Worm (Caenorhabditis elegans) whole organism, L1 larva: ENCODE measurements around the gene F59F5.7.

Experiments used
- C04F5.9 ChIP-seq: sonication (generic microtip); optimal IDR thresholded peaks from 2 replicates; lab custom pipeline; 2016; ENCODE audit warnings: missing genetic modification characterization, missing compliant biosample characterization
- C34B4.2 ChIP-seq: sonication (generic microtip); optimal IDR thresholded peaks from 2 replicates; lab custom pipeline; 2017; ENCODE audit warnings: mild to moderate bottlenecking, missing genetic modification characterization, missing compliant biosample characterization
- F16B12.6 ChIP-seq: fragments of 150-350 bp; optimal IDR thresholded peaks from 2 replicates; lab custom pipeline; 2014; ENCODE audit warnings: missing biosample characterization, missing genetic modification characterization
- Y116A8C.19 ChIP-seq: sonication (generic microtip); optimal IDR thresholded peaks from 2 replicates; lab custom pipeline; 2016; ENCODE audit warnings: missing compliant biosample characterization, missing genetic modification characterization, borderline replicate concordance
- aha-1 ChIP-seq: fragments of 150-350 bp; optimal IDR thresholded peaks from 2 replicates; lab custom pipeline; 2014; ENCODE audit warnings: missing biosample characterization, missing genetic modification characterization
- alr-1 ChIP-seq: fragments of 200-800 bp; sonication (Bioruptor generic); optimal IDR thresholded peaks from 2 replicates; lab custom pipeline; 2018; ENCODE audit warnings: borderline replicate concordance, mild to moderate bottlenecking, missing genetic modification characterization, missing compliant biosample characterization
- aly-2 ChIP-seq: fragments of 150-350 bp; optimal IDR thresholded peaks from 2 replicates; lab custom pipeline; 2014; ENCODE audit warnings: missing biosample characterization, missing genetic modification characterization
- ama-1 ChIP-seq: fragments of 150-350 bp; optimal IDR thresholded peaks from 2 replicates; lab custom pipeline; 2014
- ceh-82 ChIP-seq, 3 experiments: fragments of 150-350 bp in 1 of 3; sonication (generic microtip) in 2 of 3; optimal IDR thresholded peaks; 2 replicates each; lab custom pipeline; 2014 to 2017; ENCODE audit warnings: missing biosample characterization in 3 of 3, missing genetic modification characterization in 3 of 3
- ceh-88 ChIP-seq: fragments of 200-800 bp; sonication (Bioruptor generic); IDR thresholded peaks from 2 replicates; pipeline ENCODE4 v1.3.6; 2022; ENCODE audit warnings: missing genetic modification characterization, missing compliant biosample characterization
- ces-1 ChIP-seq: fragments of 150-350 bp; optimal IDR thresholded peaks from 2 replicates; lab custom pipeline; 2014; ENCODE audit warnings: missing biosample characterization, missing genetic modification reagents, missing genetic modification characterization
- egl-13 ChIP-seq: sonication (generic microtip); optimal IDR thresholded peaks from 2 replicates; lab custom pipeline; 2016; ENCODE audit warnings: missing genotype, missing genetic modification reagents, missing genetic modification characterization, missing compliant biosample characterization
- elt-2 ChIP-seq: sonication (generic microtip); optimal IDR thresholded peaks from 2 replicates; lab custom pipeline; 2016; ENCODE audit warnings: missing genetic modification characterization, mild to moderate bottlenecking, inconsistent platforms, missing compliant biosample characterization, missing genetic modification reagents
- elt-3 ChIP-seq, 6 experiments: fragments of 150-350 bp in 1 of 6; sonication (generic microtip); optimal IDR thresholded peaks; 2 replicates each; lab custom pipeline; 2017 to 2018; ENCODE audit warnings: missing biosample characterization in 6 of 6, missing genetic modification characterization in 6 of 6, inconsistent platforms in 1 of 6
- ets-5 ChIP-seq: fragments of 200-800 bp; sonication (Bioruptor generic); IDR thresholded peaks from 2 replicates; pipeline ENCODE4 v1.3.6; 2022; ENCODE audit warnings: missing genetic modification characterization, missing compliant biosample characterization
- fkh-10 ChIP-seq: sonication (generic microtip); optimal IDR thresholded peaks from 2 replicates; lab custom pipeline; 2017; ENCODE audit warnings: missing biosample characterization, missing genetic modification reagents, missing genetic modification characterization
- fkh-4 ChIP-seq: sonication (generic microtip); optimal IDR thresholded peaks from 2 replicates; lab custom pipeline; 2016; ENCODE audit warnings: missing compliant biosample characterization, missing genetic modification characterization, borderline replicate concordance
- fkh-8 ChIP-seq: sonication (generic microtip); optimal IDR thresholded peaks from 2 replicates; lab custom pipeline; 2016; ENCODE audit warnings: mild to moderate bottlenecking, missing genetic modification characterization, missing compliant biosample characterization
- grh-1 ChIP-seq: fragments of 200-800 bp; sonication (Bioruptor generic); IDR thresholded peaks from 2 replicates; pipeline ENCODE4 v1.3.6; 2022; ENCODE audit warnings: missing genetic modification reagents, missing genetic modification characterization, missing compliant biosample characterization
- hlh-17 ChIP-seq: fragments of 200-800 bp; sonication (Bioruptor generic); optimal IDR thresholded peaks from 2 replicates; lab custom pipeline; 2018; ENCODE audit warnings: missing genetic modification characterization, mild to moderate bottlenecking, missing compliant biosample characterization, moderate library complexity, borderline replicate concordance
- hlh-4 ChIP-seq: sonication (generic microtip); optimal IDR thresholded peaks from 2 replicates; lab custom pipeline; 2016; ENCODE audit warnings: mild to moderate bottlenecking, missing genetic modification characterization, missing compliant biosample characterization
- irx-1 ChIP-seq: sonication (generic microtip); optimal IDR thresholded peaks from 2 replicates; lab custom pipeline; 2016; ENCODE audit warnings: missing genetic modification characterization, missing compliant biosample characterization
- jun-1 ChIP-seq: fragments of 150-350 bp; optimal IDR thresholded peaks from 2 replicates; lab custom pipeline; 2014; ENCODE audit warnings: missing biosample characterization, missing genetic modification reagents, missing genetic modification characterization
- lin-13 ChIP-seq: fragments of 150-350 bp; optimal IDR thresholded peaks from 2 replicates; lab custom pipeline; 2014; ENCODE audit warnings: missing biosample characterization, missing genetic modification reagents, missing genetic modification characterization
- lin-39 ChIP-seq: fragments of 150-350 bp; optimal IDR thresholded peaks from 2 replicates; lab custom pipeline; 2014; ENCODE audit warnings: missing biosample characterization, missing genetic modification reagents, missing genetic modification characterization
- lir-3 ChIP-seq: sonication (generic microtip); optimal IDR thresholded peaks from 2 replicates; lab custom pipeline; 2016; ENCODE audit warnings: mild to moderate bottlenecking, missing genetic modification characterization, moderate library complexity, missing compliant biosample characterization; ENCODE audit not compliant: poor library complexity
- mef-2 ChIP-seq: fragments of 150-350 bp; optimal IDR thresholded peaks from 2 replicates; lab custom pipeline; 2014; ENCODE audit warnings: missing biosample characterization, missing genetic modification characterization
- mep-1 ChIP-seq: fragments of 150-350 bp; optimal IDR thresholded peaks from 2 replicates; lab custom pipeline; 2014; ENCODE audit warnings: missing biosample characterization, missing genetic modification characterization
- nhr-11 ChIP-seq: fragments of 150-350 bp; optimal IDR thresholded peaks from 2 replicates; lab custom pipeline; 2014; ENCODE audit warnings: missing biosample characterization, missing genetic modification characterization
- nhr-12 ChIP-seq: sonication (generic microtip); optimal IDR thresholded peaks from 2 replicates; lab custom pipeline; 2017; ENCODE audit warnings: missing biosample characterization, missing genetic modification characterization
- nhr-20 ChIP-seq: sonication (generic microtip); optimal IDR thresholded peaks from 2 replicates; lab custom pipeline; 2016; ENCODE audit warnings: mild to moderate bottlenecking, missing genetic modification characterization, missing compliant biosample characterization
- nhr-237 ChIP-seq: fragments of 150-350 bp; optimal IDR thresholded peaks from 2 replicates; lab custom pipeline; 2014; ENCODE audit warnings: missing biosample characterization, missing genetic modification characterization
- nhr-28 ChIP-seq: fragments of 150-350 bp; optimal IDR thresholded peaks from 2 replicates; lab custom pipeline; 2014; ENCODE audit warnings: missing biosample characterization, missing genetic modification characterization
- nhr-84 ChIP-seq: sonication (generic microtip); optimal IDR thresholded peaks from 2 replicates; lab custom pipeline; 2017; ENCODE audit warnings: missing biosample characterization, missing genetic modification characterization
- nhr-90 ChIP-seq: sonication (generic microtip); optimal IDR thresholded peaks from 2 replicates; lab custom pipeline; 2016; ENCODE audit warnings: mild to moderate bottlenecking, missing genetic modification characterization, missing compliant biosample characterization; ENCODE audit not compliant: poor library complexity
- pag-3 ChIP-seq: sonication (generic microtip); optimal IDR thresholded peaks from 2 replicates; lab custom pipeline; 2017; ENCODE audit warnings: missing genetic modification characterization, mild to moderate bottlenecking, missing compliant biosample characterization, antibody characterized with exemption, borderline replicate concordance; ENCODE audit not compliant: insufficient read depth
- rnt-1 ChIP-seq: sonication (generic microtip); optimal IDR thresholded peaks from 2 replicates; lab custom pipeline; 2016; ENCODE audit warnings: mild to moderate bottlenecking, missing genetic modification characterization, moderate library complexity, missing compliant biosample characterization
- skn-1 ChIP-seq: fragments of 150-350 bp; optimal IDR thresholded peaks from 2 replicates; lab custom pipeline; 2014; ENCODE audit warnings: missing biosample characterization, missing genetic modification characterization
- sox-4 ChIP-seq: sonication (generic microtip); optimal IDR thresholded peaks from 2 replicates; lab custom pipeline; 2016; ENCODE audit warnings: missing genetic modification characterization, missing compliant biosample characterization
- sptf-1 ChIP-seq: fragments of 150-350 bp; optimal IDR thresholded peaks from 2 replicates; lab custom pipeline; 2014; ENCODE audit warnings: missing biosample characterization, missing genetic modification characterization
- sup-37 ChIP-seq: fragments of 200-800 bp; sonication (Bioruptor generic); optimal IDR thresholded peaks from 2 replicates; lab custom pipeline; 2018; ENCODE audit warnings: mild to moderate bottlenecking, missing genetic modification characterization, missing compliant biosample characterization
- swsn-7 ChIP-seq: sonication (generic microtip); optimal IDR thresholded peaks from 2 replicates; lab custom pipeline; 2016; ENCODE audit warnings: missing genetic modification characterization, missing compliant biosample characterization
- tbx-2 ChIP-seq: sonication (generic microtip); optimal IDR thresholded peaks from 2 replicates; lab custom pipeline; 2016; ENCODE audit warnings: missing genetic modification characterization, missing compliant biosample characterization
- tlp-1 ChIP-seq: fragments of 150-350 bp; optimal IDR thresholded peaks from 2 replicates; lab custom pipeline; 2014; ENCODE audit warnings: missing biosample characterization, missing genetic modification characterization
- unc-130 ChIP-seq: fragments of 150-350 bp; optimal IDR thresholded peaks from 2 replicates; lab custom pipeline; 2017; ENCODE audit warnings: missing biosample characterization, missing genetic modification characterization, inconsistent platforms
- unc-86 ChIP-seq: sonication (generic microtip); optimal IDR thresholded peaks from 2 replicates; lab custom pipeline; 2016; ENCODE audit warnings: missing genetic modification characterization, missing compliant biosample characterization
- unc-98 ChIP-seq: fragments of 200-800 bp; sonication (Bioruptor generic); IDR thresholded peaks from 2 replicates; pipeline ENCODE4 v1.3.6; 2022; ENCODE audit warnings: missing genetic modification characterization, missing compliant biosample characterization
- xbp-1 ChIP-seq: sonication (generic microtip); optimal IDR thresholded peaks from 2 replicates; lab custom pipeline; 2016; ENCODE audit warnings: missing genetic modification characterization, missing compliant biosample characterization
- zag-1 ChIP-seq: fragments of 150-350 bp; optimal IDR thresholded peaks from 2 replicates; lab custom pipeline; 2014; ENCODE audit warnings: missing biosample characterization, missing genetic modification characterization
- ztf-11 ChIP-seq, 2 experiments: sonication (generic microtip); optimal IDR thresholded peaks; 2 replicates each; lab custom pipeline; 2016 to 2017; ENCODE audit warnings: missing genetic modification characterization in 2 of 2, missing biosample characterization in 1 of 2, missing compliant biosample characterization in 1 of 2
- ztf-4 ChIP-seq: fragments of 150-350 bp; optimal IDR thresholded peaks from 2 replicates; lab custom pipeline; 2014; ENCODE audit warnings: missing biosample characterization, missing genetic modification characterization

Gene F59F5.7

DNA sequence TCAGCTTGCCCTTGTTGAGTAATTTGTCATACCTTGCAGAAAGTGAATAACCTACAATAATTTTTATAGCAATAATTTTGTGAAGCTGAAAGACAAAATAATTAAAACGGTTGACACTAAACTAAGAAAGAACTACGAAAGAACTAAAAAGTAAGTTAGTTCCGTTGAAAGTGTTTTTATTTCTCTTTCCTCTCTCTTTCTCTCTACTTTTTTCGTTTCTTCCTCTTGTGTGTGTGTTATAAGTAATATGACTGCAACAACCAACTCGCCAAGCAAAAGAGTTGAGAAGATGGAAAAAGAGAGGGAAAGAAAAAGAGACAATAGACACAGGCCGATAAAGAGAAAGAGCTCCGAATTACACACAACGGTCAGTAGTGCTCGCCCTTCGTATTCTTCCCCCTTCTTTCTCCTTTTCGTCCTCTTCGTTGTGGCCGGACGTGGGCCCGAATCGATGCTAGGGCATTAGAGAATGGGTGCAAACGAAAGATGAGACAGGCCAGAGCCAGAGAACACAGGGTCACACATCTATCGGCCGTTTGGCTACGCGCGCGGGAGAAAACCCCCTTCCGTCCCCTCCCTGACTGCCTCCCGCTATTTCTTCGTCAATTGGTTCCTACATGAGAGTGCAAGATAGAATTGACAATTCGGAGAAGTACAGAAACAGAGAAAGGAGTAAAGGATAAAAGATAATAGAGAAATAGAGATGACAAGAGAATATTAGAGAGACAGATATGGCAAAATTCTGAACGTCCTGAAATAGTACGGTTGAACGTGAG, 3.9 kb upstream of the F59F5.7 start, which contains the start of gene syd-2 (continued):
- TF ChIP-seq fkh-10 (GFP tag; lab: Kevin White, UChicago) (peak; percentile 83), ztf-4 (tag; lab: Kevin White, UChicago) (peak; percentile 22), nhr-84 (tag; lab: Kevin White, UChicago) (no peak), ceh-88 (GFP tag; lab: Robert Waterston, UW) (no peak), hlh-17 (no peak), alr-1 (tag; lab: Kevin White, UChicago) (no peak), unc-98 (GFP tag; lab: Robert Waterston, UW) (no peak), ama-1 (lab: Kevin White, UChicago) (no peak), fkh-8 (tag; lab: Kevin White, UChicago) (peak; percentile 85), mef-2 (tag; lab: Kevin White, UChicago) (no peak), rnt-1 (tag; lab: Kevin White, UChicago) (peak; percentile 72), tbx-2 (tag; lab: Kevin White, UChicago) (peak; percentile 84), jun-1 (tag; lab: Kevin White, UChicago) (peak; percentile 68), egl-13 (peak; percentile 43), sptf-1 (tag; lab: Kevin White, UChicago) (no peak), unc-86 (tag; lab: Kevin White, UChicago) (peak; percentile 70), xbp-1 (peak; percentile 59), F16B12.6 (tag; lab: Kevin White, UChicago) (no peak), grh-1 (GFP tag; lab: Robert Waterston, UW) (no peak), elt-3 (tag; optimal IDR thresholded peaks at IDR 0.05; lab: Kevin White, UChicago) (peak in 1 of 6 experiments; percentile 11), lir-3 (tag; lab: Kevin White, UChicago) (no peak), lin-13 (GFP tag; lab: Kevin White, UChicago) (no peak), fkh-4 (tag; lab: Kevin White, UChicago) (peak; percentile 9), sup-37 (GFP tag; lab: Kevin White, UChicago) (peak; percentile 33), C34B4.2 (tag; lab: Kevin White, UChicago) (no peak), tlp-1 (tag; lab: Kevin White, UChicago) (no peak), C04F5.9 (tag; lab: Kevin White, UChicago) (peak; percentile 1), ces-1 (GFP tag; lab: Kevin White, UChicago) (no peak), swsn-7 (tag; lab: Kevin White, UChicago) (peak; percentile 81), irx-1 (tag; lab: Kevin White, UChicago) (peak; percentile 69), ztf-11 (tag; optimal IDR thresholded peaks at IDR 0.05; lab: Kevin White, UChicago) (peak in 1 of 2 experiments; percentile 70), ceh-82 (tag; optimal IDR thresholded peaks at IDR 0.05; lab: Kevin White, UChicago) (peak; percentile 60 to 73 (median 67)), skn-1 (tag; lab: Kevin White, UChicago) (peak; percentile 75), elt-2 (tag; lab: Kevin White, UChicago) (peak; percentile 23), mep-1 (tag; lab: Kevin White, UChicago) (peak; percentile 80), nhr-90 (tag; lab: Kevin White, UChicago) (peak; percentile 49), nhr-12 (tag; lab: Kevin White, UChicago) (no peak), nhr-237 (tag; lab: Kevin White, UChicago) (no peak), aha-1 (no peak), nhr-28 (tag; lab: Kevin White, UChicago) (no peak), aly-2 (tag; lab: Kevin White, UChicago) (no peak), hlh-4 (tag; lab: Kevin White, UChicago) (no peak), nhr-20 (tag; lab: Kevin White, UChicago) (peak; percentile 82), sox-4 (tag; lab: Kevin White, UChicago) (peak; percentile 26), pag-3 (tag; lab: Kevin White, UChicago) (no peak), lin-39 (tag; lab: Kevin White, UChicago) (no peak), nhr-11 (peak; percentile 3), unc-130 (tag; lab: Kevin White, UChicago) (peak; percentile 36), zag-1 (no peak), ets-5 (GFP tag; lab: Robert Waterston, UW) (no peak), Y116A8C.19 (tag; lab: Kevin White, UChicago) (no peak)
